Worm (Caenorhabditis elegans) whole organism, late embryonic: ENCODE data around the gene unc-17.

Source experiments
- C08G9.2 ChIP-seq: sonication (generic microtip); optimal IDR thresholded peaks from 2 replicates; lab custom pipeline; 2016; ENCODE audit warnings: mild to moderate bottlenecking, missing genetic modification characterization, moderate library complexity, missing compliant biosample characterization
- K02D7.2 ChIP-seq: sonication (generic microtip); optimal IDR thresholded peaks from 2 replicates; lab custom pipeline; 2017; ENCODE audit warnings: mild to moderate bottlenecking, missing genetic modification characterization, missing compliant biosample characterization
- K09A11.1 ChIP-seq: sonication (generic microtip); optimal IDR thresholded peaks from 2 replicates; lab custom pipeline; 2017; ENCODE audit warnings: antibody characterized with exemption, mild to moderate bottlenecking, missing genetic modification characterization, missing compliant biosample characterization; ENCODE audit not compliant: insufficient read depth
- Y22D7AL.16 ChIP-seq: sonication (generic microtip); optimal IDR thresholded peaks from 2 replicates; lab custom pipeline; 2016; ENCODE audit warnings: missing genetic modification characterization, missing compliant biosample characterization
- ceh-14 ChIP-seq: sonication (generic microtip); optimal IDR thresholded peaks from 2 replicates; lab custom pipeline; 2016; ENCODE audit warnings: missing genotype, missing genetic modification characterization, missing compliant biosample characterization
- ceh-2 ChIP-seq: sonication (generic microtip); optimal IDR thresholded peaks from 2 replicates; lab custom pipeline; 2016; ENCODE audit warnings: missing genotype, missing genetic modification characterization, missing compliant biosample characterization
- ceh-34 ChIP-seq: sonication (generic microtip); optimal IDR thresholded peaks from 2 replicates; lab custom pipeline; 2016; ENCODE audit warnings: mild to moderate bottlenecking, missing genetic modification characterization, missing compliant biosample characterization
- ceh-45 ChIP-seq: fragments of 200-800 bp; sonication (Bioruptor generic); IDR thresholded peaks from 2 replicates; pipeline ENCODE4 v1.3.6; 2022; ENCODE audit warnings: missing genetic modification reagents, missing genetic modification characterization, missing compliant biosample characterization
- dmd-4 ChIP-seq: sonication (generic microtip); optimal IDR thresholded peaks from 2 replicates; lab custom pipeline; 2016; ENCODE audit warnings: borderline replicate concordance, missing genetic modification characterization, missing compliant biosample characterization
- dve-1 ChIP-seq: sonication (generic microtip); optimal IDR thresholded peaks from 2 replicates; lab custom pipeline; 2017; ENCODE audit warnings: antibody characterized with exemption, mild to moderate bottlenecking, missing genetic modification characterization, missing compliant biosample characterization
- elt-2 ChIP-seq: sonication (generic microtip); optimal IDR thresholded peaks from 2 replicates; lab custom pipeline; 2016; ENCODE audit warnings: missing genetic modification reagents, missing genetic modification characterization, missing compliant biosample characterization
- eyg-1 ChIP-seq: sonication (generic microtip); optimal IDR thresholded peaks from 2 replicates; lab custom pipeline; 2016; ENCODE audit warnings: missing genotype, missing genetic modification characterization, missing compliant biosample characterization
- fax-1 ChIP-seq: sonication (generic microtip); optimal IDR thresholded peaks from 2 replicates; lab custom pipeline; 2016; ENCODE audit warnings: missing genotype, missing genetic modification characterization, missing compliant biosample characterization
- fkh-6 ChIP-seq: sonication (generic microtip); optimal IDR thresholded peaks from 2 replicates; lab custom pipeline; 2016; ENCODE audit warnings: missing genetic modification characterization, missing compliant biosample characterization
- gmeb-2 ChIP-seq: sonication (generic microtip); optimal IDR thresholded peaks from 2 replicates; lab custom pipeline; 2016; ENCODE audit warnings: missing genetic modification characterization, inconsistent platforms, missing compliant biosample characterization
- hlh-13 ChIP-seq: fragments of 200-800 bp; sonication (Bioruptor generic); optimal IDR thresholded peaks from 2 replicates; lab custom pipeline; 2018; ENCODE audit warnings: mild to moderate bottlenecking, missing genetic modification characterization, missing compliant biosample characterization
- hlh-30 ChIP-seq: sonication (generic microtip); optimal IDR thresholded peaks from 2 replicates; lab custom pipeline; 2017; ENCODE audit warnings: antibody characterized with exemption, missing genetic modification characterization, missing compliant biosample characterization; ENCODE audit not compliant: insufficient read depth
- hlh-6 ChIP-seq: sonication (generic microtip); optimal IDR thresholded peaks from 2 replicates; lab custom pipeline; 2016; ENCODE audit warnings: missing genotype, missing genetic modification characterization, missing compliant biosample characterization
- hlh-8 ChIP-seq: sonication (generic microtip); optimal IDR thresholded peaks from 2 replicates; lab custom pipeline; 2016; ENCODE audit warnings: missing genotype, missing genetic modification characterization, missing compliant biosample characterization
- lim-6 ChIP-seq: sonication (generic microtip); optimal IDR thresholded peaks from 2 replicates; lab custom pipeline; 2016; ENCODE audit warnings: missing genetic modification characterization, missing compliant biosample characterization
- lin-11 ChIP-seq: fragments of 200-800 bp; sonication (Bioruptor generic); optimal IDR thresholded peaks from 2 replicates; lab custom pipeline; 2018; ENCODE audit warnings: mild to moderate bottlenecking, missing genetic modification characterization, missing compliant biosample characterization
- nfya-1 ChIP-seq: sonication (generic microtip); optimal IDR thresholded peaks from 2 replicates; lab custom pipeline; 2017; ENCODE audit warnings: missing genetic modification characterization, mild to moderate bottlenecking, missing compliant biosample characterization, antibody characterized with exemption, moderate library complexity
- pha-2 ChIP-seq: sonication (generic microtip); optimal IDR thresholded peaks from 2 replicates; lab custom pipeline; 2017; ENCODE audit warnings: mild to moderate bottlenecking, missing genetic modification characterization, missing compliant biosample characterization
- pha-4 ChIP-seq: fragments of 150-350 bp; optimal IDR thresholded peaks from 2 replicates; lab custom pipeline; 2018; ENCODE audit warnings: missing biosample characterization, missing genetic modification reagents, missing genetic modification characterization
- pros-1 ChIP-seq: fragments of 150-350 bp; optimal IDR thresholded peaks from 2 replicates; lab custom pipeline; 2014; ENCODE audit warnings: missing biosample characterization, missing genetic modification reagents, missing genetic modification characterization
- ref-2 ChIP-seq: sonication (generic microtip); optimal IDR thresholded peaks from 2 replicates; lab custom pipeline; 2016; ENCODE audit warnings: missing genetic modification characterization, missing compliant biosample characterization
- rnt-1 ChIP-seq: sonication (generic microtip); optimal IDR thresholded peaks from 2 replicates; lab custom pipeline; 2016; ENCODE audit warnings: missing genetic modification characterization, missing compliant biosample characterization
- sox-4 ChIP-seq: sonication (generic microtip); optimal IDR thresholded peaks from 2 replicates; lab custom pipeline; 2017; ENCODE audit warnings: mild to moderate bottlenecking, missing genetic modification characterization, inconsistent platforms, missing compliant biosample characterization
- tbx-7 ChIP-seq: sonication (generic microtip); optimal IDR thresholded peaks from 2 replicates; lab custom pipeline; 2016; ENCODE audit warnings: missing genotype, missing genetic modification characterization, missing compliant biosample characterization
- ttx-3 ChIP-seq: sonication (generic microtip); optimal IDR thresholded peaks from 2 replicates; lab custom pipeline; 2016; ENCODE audit warnings: missing genetic modification reagents, missing genetic modification characterization, missing compliant biosample characterization
- unc-3 ChIP-seq, 2 experiments: fragments of 200-800 bp in 1 of 2; sonication (Bioruptor generic) in 1 of 2; sonication (generic microtip) in 1 of 2; conservative IDR thresholded peaks in 1 of 2; optimal IDR thresholded peaks in 1 of 2; 2 replicates each; pipeline versions ENCODE4 v1.3.6 to Lab custom; 2016 to 2022; ENCODE audit warnings: missing compliant biosample characterization in 2 of 2, missing genetic modification characterization in 2 of 2, missing genetic modification reagents in 1 of 2
- unc-42 ChIP-seq: sonication (generic microtip); optimal IDR thresholded peaks from 2 replicates; lab custom pipeline; 2016; ENCODE audit warnings: missing genotype, missing genetic modification characterization, missing compliant biosample characterization
- zip-5 ChIP-seq: sonication (generic microtip); optimal IDR thresholded peaks from 2 replicates; lab custom pipeline; 2016; ENCODE audit warnings: missing genetic modification characterization, missing compliant biosample characterization
- ztf-16 ChIP-seq: sonication (generic microtip); optimal IDR thresholded peaks from 2 replicates; lab custom pipeline; 2017; ENCODE audit warnings: missing genetic modification characterization, missing compliant biosample characterization

Gene unc-17

ce11 chrIV:3604104-3604503 lies 20.4 kb downstream of the unc-17 start:
- TF ChIP-seq C08G9.2 (no peak), hlh-6 (tag; lab: Kevin White, UChicago) (peak; percentile 13)
- TF ChIP-seq, all 69 proteins: peak for 1

- TF ChIP-seq ceh-14 (tag; lab: Kevin White, UChicago): no peak
- TF ChIP-seq tbx-7: no peak
- no peak for TF ChIP-seq rnt-1 (tag; lab: Kevin White, UChicago)
- no peak for TF ChIP-seq ref-2 (tag; lab: Kevin White, UChicago)
- TF ChIP-seq C08G9.2: no peak
- TF ChIP-seq elt-2: no peak
- no peak for TF ChIP-seq hlh-8 (tag; lab: Kevin White, UChicago)
- no peak for TF ChIP-seq unc-3 (GFP tag; conservative IDR thresholded peaks at IDR 0.05; lab: Robert Waterston, UW)
- no peak for TF ChIP-seq unc-3 (tag; optimal IDR thresholded peaks at IDR 0.05; lab: Kevin White, UChicago)
- TF ChIP-seq sox-4: no peak
- no peak for TF ChIP-seq gmeb-2 (tag; lab: Kevin White, UChicago)
- TF ChIP-seq ceh-45: no peak
- no peak for TF ChIP-seq ztf-16 (tag; lab: Kevin White, UChicago)
- no peak for TF ChIP-seq ceh-2 (tag; lab: Kevin White, UChicago)
- TF ChIP-seq unc-42: no peak
- no peak for TF ChIP-seq dve-1 (tag; lab: Kevin White, UChicago)
- TF ChIP-seq hlh-13: no peak
- no peak for TF ChIP-seq zip-5 (tag; lab: Kevin White, UChicago)
- no peak for TF ChIP-seq lim-6 (tag; lab: Kevin White, UChicago)
Observed at ce11 chrIV:3601846-3602245, 22.7 kb downstream of the unc-17 start.

- no peak for TF ChIP-seq ceh-34
- no peak for TF ChIP-seq fkh-6
- no peak for TF ChIP-seq unc-3 (GFP tag; conservative IDR thresholded peaks at IDR 0.05; lab: Robert Waterston, UW)
- TF ChIP-seq unc-3 (tag; optimal IDR thresholded peaks at IDR 0.05; lab: Kevin White, UChicago): no peak
- TF ChIP-seq dmd-4 (tag; lab: Kevin White, UChicago): no peak
- TF ChIP-seq dve-1 (tag; lab: Kevin White, UChicago): no peak
- TF ChIP-seq Y22D7AL.16 (tag; lab: Kevin White, UChicago): no peak
- no peak for TF ChIP-seq lin-11 (tag; lab: Kevin White, UChicago)
- TF ChIP-seq eyg-1 (tag; lab: Kevin White, UChicago): no peak
- no peak for TF ChIP-seq lim-6 (tag; lab: Kevin White, UChicago)
- no peak for TF ChIP-seq pha-2
- no peak for TF ChIP-seq hlh-8 (tag; lab: Kevin White, UChicago)
- TF ChIP-seq K02D7.2 (tag; lab: Kevin White, UChicago): no peak
- no peak for TF ChIP-seq K09A11.1 (tag; lab: Kevin White, UChicago)
- no peak for TF ChIP-seq fax-1
- no peak for TF ChIP-seq ttx-3 (tag; lab: Kevin White, UChicago)
- no peak for TF ChIP-seq elt-2
- no peak for TF ChIP-seq pha-4 (tag; lab: Kevin White, UChicago)
- TF ChIP-seq, all 69 proteins: peak for 0
Observed at ce11 chrIV:3599958-3600357, 24.5 kb downstream of the unc-17 start, which contains the start of gene Y37E11B.7. Gene Y37E11B.7, minus strand, starts transcription at chrIV:3600164.

- no peak for TF ChIP-seq rnt-1 (tag; lab: Kevin White, UChicago)
- TF ChIP-seq zip-5 (tag; lab: Kevin White, UChicago): no peak
- TF ChIP-seq nfya-1 (tag; lab: Kevin White, UChicago): no peak
- TF ChIP-seq hlh-13: no peak
- peak; percentile 43 for TF ChIP-seq unc-42
- TF ChIP-seq pros-1 (tag; lab: Kevin White, UChicago): no peak
- TF ChIP-seq sox-4: no peak
- TF ChIP-seq hlh-30 (tag; lab: Kevin White, UChicago): no peak
- TF ChIP-seq ztf-16 (tag; lab: Kevin White, UChicago): no peak
Observed at ce11 chrIV:3599126-3599525, 25.4 kb downstream of the unc-17 start, which contains the start of gene Y37E11B.6. Gene Y37E11B.6, minus strand, starts transcription at chrIV:3599306.
